Worm (Caenorhabditis elegans) whole organism, L1 larva: ENCODE data around the gene C06H5.12.

Experiments
- C04F5.9 ChIP-seq: sonication (generic microtip); optimal IDR thresholded peaks from 2 replicates; lab custom pipeline; 2016; ENCODE audit warnings: missing genetic modification characterization, missing compliant biosample characterization
- C16A3.4 ChIP-seq: fragments of 150-350 bp; optimal IDR thresholded peaks from 2 replicates; lab custom pipeline; 2014; ENCODE audit warnings: missing biosample characterization, missing genetic modification characterization
- F16B12.6 ChIP-seq: fragments of 150-350 bp; optimal IDR thresholded peaks from 2 replicates; lab custom pipeline; 2014; ENCODE audit warnings: missing biosample characterization, missing genetic modification characterization
- aly-2 ChIP-seq: fragments of 150-350 bp; optimal IDR thresholded peaks from 2 replicates; lab custom pipeline; 2014; ENCODE audit warnings: missing biosample characterization, missing genetic modification characterization
- blmp-1 ChIP-seq: fragments of 150-350 bp; optimal IDR thresholded peaks from 2 replicates; lab custom pipeline; 2014; ENCODE audit warnings: missing biosample characterization, missing genetic modification characterization
- ceh-63 ChIP-seq: fragments of 200-800 bp; sonication (Bioruptor generic); optimal IDR thresholded peaks from 2 replicates; lab custom pipeline; 2018; ENCODE audit warnings: mild to moderate bottlenecking, missing genetic modification characterization, missing compliant biosample characterization
- ceh-88 ChIP-seq: fragments of 200-800 bp; sonication (Bioruptor generic); IDR thresholded peaks from 2 replicates; pipeline ENCODE4 v1.3.6; 2022; ENCODE audit warnings: missing genetic modification characterization, missing compliant biosample characterization
- ces-1 ChIP-seq: fragments of 150-350 bp; optimal IDR thresholded peaks from 2 replicates; lab custom pipeline; 2014; ENCODE audit warnings: missing biosample characterization, missing genetic modification reagents, missing genetic modification characterization
- dsc-1 ChIP-seq: sonication (generic microtip); optimal IDR thresholded peaks from 2 replicates; lab custom pipeline; 2016; ENCODE audit warnings: mild to moderate bottlenecking, missing genetic modification characterization, missing compliant biosample characterization
- efl-1 ChIP-seq, 4 experiments: fragments of 150-350 bp; optimal IDR thresholded peaks in 3 of 4; peaks in 1 of 4; 1 replicate in 1 of 4; 2 replicates in 3 of 4; lab custom pipeline; 2014; ENCODE audit warnings: missing biosample characterization in 2 of 4, missing genetic modification characterization in 2 of 4, missing genetic modification reagents in 2 of 4
- egl-13 ChIP-seq: sonication (generic microtip); optimal IDR thresholded peaks from 2 replicates; lab custom pipeline; 2016; ENCODE audit warnings: missing genotype, missing genetic modification reagents, missing genetic modification characterization, missing compliant biosample characterization
- elt-2 ChIP-seq: sonication (generic microtip); optimal IDR thresholded peaks from 2 replicates; lab custom pipeline; 2016; ENCODE audit warnings: missing genetic modification characterization, mild to moderate bottlenecking, inconsistent platforms, missing compliant biosample characterization, missing genetic modification reagents
- elt-3 ChIP-seq, 6 experiments: fragments of 150-350 bp in 1 of 6; sonication (generic microtip); optimal IDR thresholded peaks; 2 replicates each; lab custom pipeline; 2017 to 2018; ENCODE audit warnings: missing biosample characterization in 6 of 6, missing genetic modification characterization in 6 of 6, inconsistent platforms in 1 of 6
- ets-5 ChIP-seq: fragments of 200-800 bp; sonication (Bioruptor generic); IDR thresholded peaks from 2 replicates; pipeline ENCODE4 v1.3.6; 2022; ENCODE audit warnings: missing genetic modification characterization, missing compliant biosample characterization
- fkh-8 ChIP-seq: sonication (generic microtip); optimal IDR thresholded peaks from 2 replicates; lab custom pipeline; 2016; ENCODE audit warnings: mild to moderate bottlenecking, missing genetic modification characterization, missing compliant biosample characterization
- grh-1 ChIP-seq: fragments of 200-800 bp; sonication (Bioruptor generic); IDR thresholded peaks from 2 replicates; pipeline ENCODE4 v1.3.6; 2022; ENCODE audit warnings: missing genetic modification reagents, missing genetic modification characterization, missing compliant biosample characterization
- hlh-17 ChIP-seq: fragments of 200-800 bp; sonication (Bioruptor generic); optimal IDR thresholded peaks from 2 replicates; lab custom pipeline; 2018; ENCODE audit warnings: missing genetic modification characterization, mild to moderate bottlenecking, missing compliant biosample characterization, moderate library complexity, borderline replicate concordance
- hlh-4 ChIP-seq: sonication (generic microtip); optimal IDR thresholded peaks from 2 replicates; lab custom pipeline; 2016; ENCODE audit warnings: mild to moderate bottlenecking, missing genetic modification characterization, missing compliant biosample characterization
- lin-39 ChIP-seq: fragments of 150-350 bp; optimal IDR thresholded peaks from 2 replicates; lab custom pipeline; 2014; ENCODE audit warnings: missing biosample characterization, missing genetic modification reagents, missing genetic modification characterization
- lsy-2 ChIP-seq, 2 experiments: fragments of 150-350 bp; optimal IDR thresholded peaks; 2 replicates each; lab custom pipeline; 2014; ENCODE audit warnings: missing biosample characterization in 2 of 2, missing genetic modification characterization in 2 of 2
- mab-9 ChIP-seq: fragments of 200-800 bp; sonication (Bioruptor generic); IDR thresholded peaks from 2 replicates; pipeline ENCODE4 v1.3.6; 2022; ENCODE audit warnings: missing genetic modification reagents, missing genetic modification characterization, missing compliant biosample characterization
- mdl-1 ChIP-seq, 2 experiments: fragments of 150-350 bp; optimal IDR thresholded peaks; 2 replicates each; lab custom pipeline; 2014 to 2017; ENCODE audit warnings: missing biosample characterization in 2 of 2, missing genetic modification characterization in 2 of 2, inconsistent platforms in 1 of 2
- mep-1 ChIP-seq: fragments of 150-350 bp; optimal IDR thresholded peaks from 2 replicates; lab custom pipeline; 2014; ENCODE audit warnings: missing biosample characterization, missing genetic modification characterization
- nhr-11 ChIP-seq: fragments of 150-350 bp; optimal IDR thresholded peaks from 2 replicates; lab custom pipeline; 2014; ENCODE audit warnings: missing biosample characterization, missing genetic modification characterization
- nhr-12 ChIP-seq: sonication (generic microtip); optimal IDR thresholded peaks from 2 replicates; lab custom pipeline; 2017; ENCODE audit warnings: missing biosample characterization, missing genetic modification characterization
- nhr-19 ChIP-seq: fragments of 200-800 bp; sonication (Bioruptor generic); conservative IDR thresholded peaks from 2 replicates; pipeline ENCODE4 v1.3.6; 2022; ENCODE audit warnings: missing genetic modification characterization, missing compliant biosample characterization
- nhr-20 ChIP-seq: sonication (generic microtip); optimal IDR thresholded peaks from 2 replicates; lab custom pipeline; 2016; ENCODE audit warnings: mild to moderate bottlenecking, missing genetic modification characterization, missing compliant biosample characterization
- nhr-237 ChIP-seq: fragments of 150-350 bp; optimal IDR thresholded peaks from 2 replicates; lab custom pipeline; 2014; ENCODE audit warnings: missing biosample characterization, missing genetic modification characterization
- nhr-47 ChIP-seq: sonication (generic microtip); optimal IDR thresholded peaks from 2 replicates; lab custom pipeline; 2016; ENCODE audit warnings: mild to moderate bottlenecking, missing genetic modification characterization, moderate library complexity, missing compliant biosample characterization
- nhr-76 ChIP-seq: sonication (generic microtip); optimal IDR thresholded peaks from 2 replicates; lab custom pipeline; 2017; ENCODE audit warnings: missing biosample characterization, missing genetic modification characterization
- nhr-77 ChIP-seq: fragments of 150-350 bp; optimal IDR thresholded peaks from 2 replicates; lab custom pipeline; 2014; ENCODE audit warnings: missing biosample characterization, missing genetic modification characterization
- nhr-84 ChIP-seq: sonication (generic microtip); optimal IDR thresholded peaks from 2 replicates; lab custom pipeline; 2017; ENCODE audit warnings: missing biosample characterization, missing genetic modification characterization
- pag-3 ChIP-seq: sonication (generic microtip); optimal IDR thresholded peaks from 2 replicates; lab custom pipeline; 2017; ENCODE audit warnings: missing genetic modification characterization, mild to moderate bottlenecking, missing compliant biosample characterization, antibody characterized with exemption, borderline replicate concordance; ENCODE audit not compliant: insufficient read depth
- pax-3 ChIP-seq: fragments of 200-800 bp; sonication (Bioruptor generic); optimal IDR thresholded peaks from 2 replicates; lab custom pipeline; 2018; ENCODE audit warnings: mild to moderate bottlenecking, missing genetic modification characterization, moderate library complexity, missing compliant biosample characterization
- skn-1 ChIP-seq: fragments of 150-350 bp; optimal IDR thresholded peaks from 2 replicates; lab custom pipeline; 2014; ENCODE audit warnings: missing biosample characterization, missing genetic modification characterization
- snu-23 ChIP-seq: sonication (generic microtip); optimal IDR thresholded peaks from 2 replicates; lab custom pipeline; 2016; ENCODE audit warnings: missing genetic modification characterization, missing compliant biosample characterization
- tbx-2 ChIP-seq: sonication (generic microtip); optimal IDR thresholded peaks from 2 replicates; lab custom pipeline; 2016; ENCODE audit warnings: missing genetic modification characterization, missing compliant biosample characterization
- unc-62 ChIP-seq: fragments of 150-350 bp; optimal IDR thresholded peaks from 2 replicates; lab custom pipeline; 2014; ENCODE audit warnings: missing biosample characterization, missing genetic modification reagents, missing genetic modification characterization
- unc-86 ChIP-seq: sonication (generic microtip); optimal IDR thresholded peaks from 2 replicates; lab custom pipeline; 2016; ENCODE audit warnings: missing genetic modification characterization, missing compliant biosample characterization
- vab-15 ChIP-seq: sonication (generic microtip); optimal IDR thresholded peaks from 2 replicates; lab custom pipeline; 2017; ENCODE audit warnings: missing genotype, mild to moderate bottlenecking, missing genetic modification characterization, missing compliant biosample characterization
- xbp-1 ChIP-seq: sonication (generic microtip); optimal IDR thresholded peaks from 2 replicates; lab custom pipeline; 2016; ENCODE audit warnings: missing genetic modification characterization, missing compliant biosample characterization
- zag-1 ChIP-seq: fragments of 150-350 bp; optimal IDR thresholded peaks from 2 replicates; lab custom pipeline; 2014; ENCODE audit warnings: missing biosample characterization, missing genetic modification characterization
- zip-4 ChIP-seq: fragments of 200-800 bp; sonication (Bioruptor generic); optimal IDR thresholded peaks from 2 replicates; lab custom pipeline; 2018; ENCODE audit warnings: mild to moderate bottlenecking, missing genetic modification characterization, moderate library complexity, missing compliant biosample characterization
- ztf-11 ChIP-seq, 2 experiments: sonication (generic microtip); optimal IDR thresholded peaks; 2 replicates each; lab custom pipeline; 2016 to 2017; ENCODE audit warnings: missing genetic modification characterization in 2 of 2, missing biosample characterization in 1 of 2, missing compliant biosample characterization in 1 of 2
- ztf-4 ChIP-seq: fragments of 150-350 bp; optimal IDR thresholded peaks from 2 replicates; lab custom pipeline; 2014; ENCODE audit warnings: missing biosample characterization, missing genetic modification characterization

Gene C06H5.12

ce11 chrV:17905765-17906164 is 11.2 kb downstream of the C06H5.12 start (continued):
- no peak for TF ChIP-seq mdl-1 (tag; optimal IDR thresholded peaks at IDR 0.05; lab: Kevin White, UChicago)
- no peak for TF ChIP-seq pag-3
- no peak for TF ChIP-seq nhr-47
- TF ChIP-seq nhr-11 (tag; lab: Kevin White, UChicago), result no peak
- no peak for TF ChIP-seq ceh-88 (GFP tag; lab: Robert Waterston, UW)
- no peak for TF ChIP-seq hlh-4

- TF ChIP-seq vab-15 (no peak), blmp-1 (tag; lab: Kevin White, UChicago) (peak; percentile 75), elt-3 (tag; optimal IDR thresholded peaks at IDR 0.05; lab: Kevin White, UChicago) (peak in 2 of 6 experiments; percentile 17 to 23)
These were observed 15.4 kb downstream of the C06H5.12 start, which contains the start of gene dcar-1 for ce11 chrV:17910019-17910418. dcar-1 (plus strand) TSS chrV:17910319.

ce11 chrV:17918726-17919125 is 24.1 kb downstream of the C06H5.12 start, which contains the start of gene C06H5.8:
C06H5.8 (plus strand) TSS chrV:17919026.
- no peak for TF ChIP-seq hlh-17
- no peak for TF ChIP-seq nhr-20 (tag; lab: Kevin White, UChicago)
- no peak for TF ChIP-seq pax-3
- TF ChIP-seq lsy-2 (tag; optimal IDR thresholded peaks at IDR 0.05; lab: Kevin White, UChicago), result no peak

- TF ChIP-seq unc-86, result peak; percentile 83
- peak; percentile 80 for TF ChIP-seq dsc-1
- peak; percentile 81 for TF ChIP-seq nhr-11 (tag; lab: Kevin White, UChicago)
- peak; percentile 18 for TF ChIP-seq C04F5.9 (tag; lab: Kevin White, UChicago)
- peak; percentile 41 for TF ChIP-seq nhr-77
- peak; percentile 59 for TF ChIP-seq fkh-8 (tag; lab: Kevin White, UChicago)
- peak; percentile 86 for TF ChIP-seq tbx-2 (tag; lab: Kevin White, UChicago)
- TF ChIP-seq skn-1 (tag; lab: Kevin White, UChicago), result peak; percentile 99
- no peak for TF ChIP-seq unc-62 (GFP tag; lab: Kevin White, UChicago)
- TF ChIP-seq zag-1 (tag; lab: Kevin White, UChicago), result no peak
- peak; percentile 33; the same call in 1 of the 2 replicates for TF ChIP-seq ceh-88 (GFP tag; lab: Robert Waterston, UW)
- TF ChIP-seq egl-13 (tag; lab: Kevin White, UChicago), result peak; percentile 46
- peak; percentile 82 for TF ChIP-seq grh-1 (GFP tag; lab: Robert Waterston, UW)
- peak; percentile 77 for TF ChIP-seq F16B12.6 (tag; lab: Kevin White, UChicago)
- peak; percentile 71 for TF ChIP-seq C16A3.4 (tag; lab: Kevin White, UChicago)
- no peak for TF ChIP-seq nhr-84
- TF ChIP-seq ztf-11 (tag; optimal IDR thresholded peaks at IDR 0.05; lab: Kevin White, UChicago), result peak in 1 of 2 experiments; percentile 52
- peak; percentile 26 for TF ChIP-seq elt-2
- TF ChIP-seq blmp-1 (tag; lab: Kevin White, UChicago), result peak; percentile 74
- TF ChIP-seq pag-3, result peak; percentile 37
- peak; percentile 66 for TF ChIP-seq lin-39
- peak; percentile 80 for TF ChIP-seq nhr-19
- TF ChIP-seq aly-2 (tag; lab: Kevin White, UChicago), result peak; percentile 96
- TF ChIP-seq ets-5, result no peak
- TF ChIP-seq nhr-47, result peak; percentile 91
- TF ChIP-seq zip-4 (GFP tag; lab: Kevin White, UChicago), result peak; percentile 53
- TF ChIP-seq ces-1 (GFP tag; lab: Kevin White, UChicago), result no peak
- no peak for TF ChIP-seq nhr-76 (tag; lab: Kevin White, UChicago)
- peak; percentile 81 for TF ChIP-seq xbp-1 (tag; lab: Kevin White, UChicago)
- no peak for TF ChIP-seq ceh-63 (GFP tag; lab: Kevin White, UChicago)
- TF ChIP-seq nhr-12 (tag; lab: Kevin White, UChicago), result no peak
- peak; percentile 5 for TF ChIP-seq nhr-237
- peak; percentile 57; the same call in 1 of the 2 replicates for TF ChIP-seq mab-9 (GFP tag; lab: Robert Waterston, UW)
- TF ChIP-seq hlh-4, result no peak
- peak; percentile 30 for TF ChIP-seq ztf-4 (tag; lab: Kevin White, UChicago)
- TF ChIP-seq elt-3 (tag; optimal IDR thresholded peaks at IDR 0.05; lab: Kevin White, UChicago), result peak in 2 of 6 experiments; percentile 68 to 77
- TF ChIP-seq efl-1 (optimal IDR thresholded peaks at IDR 0.05; lab: Kevin White, UChicago), result peak; percentile 99 to 100
- peak; percentile 99 to 100 for TF ChIP-seq efl-1 (GFP tag; optimal IDR thresholded peaks at IDR 0.05 in 1 of 2; lab: Kevin White, UChicago)
- TF ChIP-seq lsy-2 (tag; optimal IDR thresholded peaks at IDR 0.05; lab: Kevin White, UChicago), result peak; percentile 90 to 91
- peak; percentile 87 for TF ChIP-seq mep-1 (tag; lab: Kevin White, UChicago)
- peak; percentile 90 for TF ChIP-seq snu-23
- TF ChIP-seq mdl-1 (tag; optimal IDR thresholded peaks at IDR 0.05; lab: Kevin White, UChicago), result peak in 1 of 2 experiments; percentile 68
These were observed 26.8 kb downstream of the C06H5.12 start, which contains the start of gene E01B7.2 for ce11 chrV:17921423-17921822. E01B7.2 (plus strand) TSS chrV:17921772.
